Worm (Caenorhabditis elegans) whole organism, L1 larva: ENCODE results near the gene pptr-2.

Experiments used
- C04F5.9 ChIP-seq: sonication (generic microtip); optimal IDR thresholded peaks from 2 replicates; lab custom pipeline; 2016; ENCODE audit warnings: missing genetic modification characterization, missing compliant biosample characterization
- C16A3.4 ChIP-seq: fragments of 150-350 bp; optimal IDR thresholded peaks from 2 replicates; lab custom pipeline; 2014; ENCODE audit warnings: missing biosample characterization, missing genetic modification characterization
- C34B4.2 ChIP-seq: sonication (generic microtip); optimal IDR thresholded peaks from 2 replicates; lab custom pipeline; 2017; ENCODE audit warnings: mild to moderate bottlenecking, missing genetic modification characterization, missing compliant biosample characterization
- F16B12.6 ChIP-seq: fragments of 150-350 bp; optimal IDR thresholded peaks from 2 replicates; lab custom pipeline; 2014; ENCODE audit warnings: missing biosample characterization, missing genetic modification characterization
- aha-1 ChIP-seq: fragments of 150-350 bp; optimal IDR thresholded peaks from 2 replicates; lab custom pipeline; 2014; ENCODE audit warnings: missing biosample characterization, missing genetic modification characterization
- aly-2 ChIP-seq: fragments of 150-350 bp; optimal IDR thresholded peaks from 2 replicates; lab custom pipeline; 2014; ENCODE audit warnings: missing biosample characterization, missing genetic modification characterization
- ama-1 ChIP-seq: fragments of 150-350 bp; optimal IDR thresholded peaks from 2 replicates; lab custom pipeline; 2014
- ceh-63 ChIP-seq: fragments of 200-800 bp; sonication (Bioruptor generic); optimal IDR thresholded peaks from 2 replicates; lab custom pipeline; 2018; ENCODE audit warnings: mild to moderate bottlenecking, missing genetic modification characterization, missing compliant biosample characterization
- ceh-8 ChIP-seq: fragments of 200-800 bp; sonication (Bioruptor generic); optimal IDR thresholded peaks from 2 replicates; lab custom pipeline; 2018; ENCODE audit warnings: mild to moderate bottlenecking, missing genetic modification characterization, moderate library complexity, missing compliant biosample characterization
- ceh-82 ChIP-seq, 3 experiments: fragments of 150-350 bp in 1 of 3; sonication (generic microtip) in 2 of 3; optimal IDR thresholded peaks; 2 replicates each; lab custom pipeline; 2014 to 2017; ENCODE audit warnings: missing biosample characterization in 3 of 3, missing genetic modification characterization in 3 of 3
- ceh-88 ChIP-seq: fragments of 200-800 bp; sonication (Bioruptor generic); IDR thresholded peaks from 2 replicates; pipeline ENCODE4 v1.3.6; 2022; ENCODE audit warnings: missing genetic modification characterization, missing compliant biosample characterization
- ceh-90 ChIP-seq: sonication (generic microtip); optimal IDR thresholded peaks from 2 replicates; lab custom pipeline; 2016; ENCODE audit warnings: missing genetic modification characterization, missing compliant biosample characterization
- dpl-1 ChIP-seq, 3 experiments: fragments of 150-350 bp in 2 of 3; sonication (generic microtip) in 1 of 3; optimal IDR thresholded peaks; 2 replicates each; lab custom pipeline; 2014 to 2017; ENCODE audit warnings: missing biosample characterization in 3 of 3, missing genetic modification characterization in 3 of 3, missing genetic modification reagents in 3 of 3
- dsc-1 ChIP-seq: sonication (generic microtip); optimal IDR thresholded peaks from 2 replicates; lab custom pipeline; 2016; ENCODE audit warnings: mild to moderate bottlenecking, missing genetic modification characterization, missing compliant biosample characterization
- efl-3 ChIP-seq: fragments of 200-800 bp; sonication (Bioruptor generic); optimal IDR thresholded peaks from 2 replicates; lab custom pipeline; 2018; ENCODE audit warnings: mild to moderate bottlenecking, missing genetic modification characterization, missing compliant biosample characterization
- egl-27 ChIP-seq, 2 experiments: fragments of 150-350 bp in 1 of 2; sonication (generic microtip); optimal IDR thresholded peaks; 3 replicates each; lab custom pipeline; 2017 to 2018; ENCODE audit warnings: missing biosample characterization in 2 of 2, missing genetic modification characterization in 2 of 2, missing genetic modification reagents in 2 of 2
- ets-5 ChIP-seq: fragments of 200-800 bp; sonication (Bioruptor generic); IDR thresholded peaks from 2 replicates; pipeline ENCODE4 v1.3.6; 2022; ENCODE audit warnings: missing genetic modification characterization, missing compliant biosample characterization
- fkh-10 ChIP-seq: sonication (generic microtip); optimal IDR thresholded peaks from 2 replicates; lab custom pipeline; 2017; ENCODE audit warnings: missing biosample characterization, missing genetic modification reagents, missing genetic modification characterization
- fkh-4 ChIP-seq: sonication (generic microtip); optimal IDR thresholded peaks from 2 replicates; lab custom pipeline; 2016; ENCODE audit warnings: missing compliant biosample characterization, missing genetic modification characterization, borderline replicate concordance
- fkh-8 ChIP-seq: sonication (generic microtip); optimal IDR thresholded peaks from 2 replicates; lab custom pipeline; 2016; ENCODE audit warnings: mild to moderate bottlenecking, missing genetic modification characterization, missing compliant biosample characterization
- hpl-2 ChIP-seq: fragments of 150-350 bp; optimal IDR thresholded peaks from 2 replicates; lab custom pipeline; 2014; ENCODE audit warnings: missing biosample characterization, missing genetic modification reagents, missing genetic modification characterization
- irx-1 ChIP-seq: sonication (generic microtip); optimal IDR thresholded peaks from 2 replicates; lab custom pipeline; 2016; ENCODE audit warnings: missing genetic modification characterization, missing compliant biosample characterization
- isw-1 ChIP-seq: fragments of 200-800 bp; sonication (Bioruptor generic); IDR thresholded peaks from 2 replicates; pipeline ENCODE4 v1.3.6; 2022; ENCODE audit warnings: missing genetic modification characterization, missing compliant biosample characterization
- lin-14 ChIP-seq: fragments of 200-800 bp; sonication (Bioruptor generic); optimal IDR thresholded peaks from 2 replicates; lab custom pipeline; 2018; ENCODE audit warnings: mild to moderate bottlenecking, missing genetic modification characterization, moderate library complexity, missing compliant biosample characterization
- lin-15B ChIP-seq: fragments of 150-350 bp; sonication (generic microtip); optimal IDR thresholded peaks from 3 replicates; lab custom pipeline; 2014; ENCODE audit warnings: missing biosample characterization, missing genetic modification characterization
- lin-39 ChIP-seq: fragments of 150-350 bp; optimal IDR thresholded peaks from 2 replicates; lab custom pipeline; 2014; ENCODE audit warnings: missing biosample characterization, missing genetic modification reagents, missing genetic modification characterization
- lsy-2 ChIP-seq, 2 experiments: fragments of 150-350 bp; optimal IDR thresholded peaks; 2 replicates each; lab custom pipeline; 2014; ENCODE audit warnings: missing biosample characterization in 2 of 2, missing genetic modification characterization in 2 of 2
- mef-2 ChIP-seq: fragments of 150-350 bp; optimal IDR thresholded peaks from 2 replicates; lab custom pipeline; 2014; ENCODE audit warnings: missing biosample characterization, missing genetic modification characterization
- mep-1 ChIP-seq: fragments of 150-350 bp; optimal IDR thresholded peaks from 2 replicates; lab custom pipeline; 2014; ENCODE audit warnings: missing biosample characterization, missing genetic modification characterization
- nhr-11 ChIP-seq: fragments of 150-350 bp; optimal IDR thresholded peaks from 2 replicates; lab custom pipeline; 2014; ENCODE audit warnings: missing biosample characterization, missing genetic modification characterization
- nhr-12 ChIP-seq: sonication (generic microtip); optimal IDR thresholded peaks from 2 replicates; lab custom pipeline; 2017; ENCODE audit warnings: missing biosample characterization, missing genetic modification characterization
- nhr-20 ChIP-seq: sonication (generic microtip); optimal IDR thresholded peaks from 2 replicates; lab custom pipeline; 2016; ENCODE audit warnings: mild to moderate bottlenecking, missing genetic modification characterization, missing compliant biosample characterization
- nhr-28 ChIP-seq: fragments of 150-350 bp; optimal IDR thresholded peaks from 2 replicates; lab custom pipeline; 2014; ENCODE audit warnings: missing biosample characterization, missing genetic modification characterization
- nhr-77 ChIP-seq: fragments of 150-350 bp; optimal IDR thresholded peaks from 2 replicates; lab custom pipeline; 2014; ENCODE audit warnings: missing biosample characterization, missing genetic modification characterization
- nhr-85 ChIP-seq: sonication (generic microtip); peaks from one replicate; lab custom pipeline; 2016; ENCODE audit warnings: missing genetic modification characterization, inconsistent platforms, missing compliant biosample characterization
- pax-3 ChIP-seq: fragments of 200-800 bp; sonication (Bioruptor generic); optimal IDR thresholded peaks from 2 replicates; lab custom pipeline; 2018; ENCODE audit warnings: mild to moderate bottlenecking, missing genetic modification characterization, moderate library complexity, missing compliant biosample characterization
- pqm-1 ChIP-seq: sonication (generic microtip); optimal IDR thresholded peaks from 3 replicates; lab custom pipeline; 2017; ENCODE audit warnings: missing biosample characterization, missing genetic modification characterization
- rnt-1 ChIP-seq: sonication (generic microtip); optimal IDR thresholded peaks from 2 replicates; lab custom pipeline; 2016; ENCODE audit warnings: mild to moderate bottlenecking, missing genetic modification characterization, moderate library complexity, missing compliant biosample characterization
- skn-1 ChIP-seq: fragments of 150-350 bp; optimal IDR thresholded peaks from 2 replicates; lab custom pipeline; 2014; ENCODE audit warnings: missing biosample characterization, missing genetic modification characterization
- snpc-4 ChIP-seq: fragments of 150-350 bp; optimal IDR thresholded peaks from 2 replicates; lab custom pipeline; 2014; ENCODE audit warnings: missing biosample characterization, missing genetic modification characterization
- snu-23 ChIP-seq: sonication (generic microtip); optimal IDR thresholded peaks from 2 replicates; lab custom pipeline; 2016; ENCODE audit warnings: missing genetic modification characterization, missing compliant biosample characterization
- sox-4 ChIP-seq: sonication (generic microtip); optimal IDR thresholded peaks from 2 replicates; lab custom pipeline; 2016; ENCODE audit warnings: missing genetic modification characterization, missing compliant biosample characterization
- sptf-1 ChIP-seq: fragments of 150-350 bp; optimal IDR thresholded peaks from 2 replicates; lab custom pipeline; 2014; ENCODE audit warnings: missing biosample characterization, missing genetic modification characterization
- sup-37 ChIP-seq: fragments of 200-800 bp; sonication (Bioruptor generic); optimal IDR thresholded peaks from 2 replicates; lab custom pipeline; 2018; ENCODE audit warnings: mild to moderate bottlenecking, missing genetic modification characterization, missing compliant biosample characterization
- tbx-2 ChIP-seq: sonication (generic microtip); optimal IDR thresholded peaks from 2 replicates; lab custom pipeline; 2016; ENCODE audit warnings: missing genetic modification characterization, missing compliant biosample characterization
- unc-130 ChIP-seq: fragments of 150-350 bp; optimal IDR thresholded peaks from 2 replicates; lab custom pipeline; 2017; ENCODE audit warnings: missing biosample characterization, missing genetic modification characterization, inconsistent platforms
- unc-30 ChIP-seq: sonication (generic microtip); optimal IDR thresholded peaks from 2 replicates; lab custom pipeline; 2017; ENCODE audit warnings: missing biosample characterization, missing genetic modification characterization
- unc-86 ChIP-seq: sonication (generic microtip); optimal IDR thresholded peaks from 2 replicates; lab custom pipeline; 2016; ENCODE audit warnings: missing genetic modification characterization, missing compliant biosample characterization
- vab-15 ChIP-seq: sonication (generic microtip); optimal IDR thresholded peaks from 2 replicates; lab custom pipeline; 2017; ENCODE audit warnings: missing genotype, mild to moderate bottlenecking, missing genetic modification characterization, missing compliant biosample characterization
- xbp-1 ChIP-seq: sonication (generic microtip); optimal IDR thresholded peaks from 2 replicates; lab custom pipeline; 2016; ENCODE audit warnings: missing genetic modification characterization, missing compliant biosample characterization
- ztf-11 ChIP-seq, 2 experiments: sonication (generic microtip); optimal IDR thresholded peaks; 2 replicates each; lab custom pipeline; 2016 to 2017; ENCODE audit warnings: missing genetic modification characterization in 2 of 2, missing biosample characterization in 1 of 2, missing compliant biosample characterization in 1 of 2

pptr-2 gene

ce11 chrV:11040020-11040419 lies 5.3 kb upstream of the pptr-2 start, which contains the start of gene C45B11.9:
Gene C45B11.9 (plus strand): TSS chrV:11040320.
- TF ChIP-seq lin-39 (no peak), rnt-1 (no peak), aha-1 (tag; lab: Kevin White, UChicago) (no peak), ama-1 (lab: Kevin White, UChicago) (no peak), unc-130 (tag; lab: Kevin White, UChicago) (no peak), fkh-10 (GFP tag; lab: Kevin White, UChicago) (no peak), fkh-4 (tag; lab: Kevin White, UChicago) (no peak), pqm-1 (no peak), mef-2 (no peak), F16B12.6 (tag; lab: Kevin White, UChicago) (no peak)
- TF ChIP-seq, all 84 proteins: peak for 0

- TF ChIP-seq efl-3 (GFP tag; lab: Kevin White, UChicago) (no peak), aly-2 (tag; lab: Kevin White, UChicago) (peak; percentile 53), aha-1 (tag; lab: Kevin White, UChicago) (no peak), snpc-4 (peak; percentile 37), ceh-82 (tag; optimal IDR thresholded peaks at IDR 0.05; lab: Kevin White, UChicago) (peak; percentile 32 to 64 (median 59)), fkh-4 (tag; lab: Kevin White, UChicago) (peak; percentile 85), C16A3.4 (peak; percentile 96), lsy-2 (tag; optimal IDR thresholded peaks at IDR 0.05; lab: Kevin White, UChicago) (peak; percentile 73 to 91), hpl-2 (GFP tag; lab: Kevin White, UChicago) (peak; percentile 63), xbp-1 (peak; percentile 83), nhr-77 (peak; percentile 90), nhr-12 (no peak), pqm-1 (no peak), C04F5.9 (tag; lab: Kevin White, UChicago) (peak; percentile 70), ets-5 (GFP tag; lab: Robert Waterston, UW) (no peak), lin-15B (tag; lab: Kevin White, UChicago) (peak; percentile 43), ztf-11 (tag; optimal IDR thresholded peaks at IDR 0.05; lab: Kevin White, UChicago) (peak in 1 of 2 experiments; percentile 88), dsc-1 (tag; lab: Kevin White, UChicago) (peak; percentile 85), pax-3 (tag; lab: Kevin White, UChicago) (peak; percentile 94), ceh-90 (tag; lab: Kevin White, UChicago) (peak; percentile 64), ceh-63 (GFP tag; lab: Kevin White, UChicago) (peak; percentile 87), lin-14 (GFP tag; lab: Kevin White, UChicago) (peak; percentile 95), ceh-8 (GFP tag; lab: Kevin White, UChicago) (no peak), F16B12.6 (tag; lab: Kevin White, UChicago) (no peak), irx-1 (tag; lab: Kevin White, UChicago) (peak; percentile 62), dpl-1 (GFP tag; optimal IDR thresholded peaks at IDR 0.05; lab: Kevin White, UChicago) (peak; percentile 61 to 77 (median 68)), mep-1 (tag; lab: Kevin White, UChicago) (peak; percentile 71), unc-86 (tag; lab: Kevin White, UChicago) (peak; percentile 73), ceh-88 (peak; percentile 85), skn-1 (tag; lab: Kevin White, UChicago) (peak; percentile 38), egl-27 (tag; optimal IDR thresholded peaks at IDR 0.05; lab: Kevin White, UChicago) (no peak), isw-1 (peak; percentile 87), unc-30 (tag; lab: Kevin White, UChicago) (no peak), sup-37 (GFP tag; lab: Kevin White, UChicago) (no peak), nhr-28 (no peak), sox-4 (tag; lab: Kevin White, UChicago) (peak; percentile 74), C34B4.2 (tag; lab: Kevin White, UChicago) (no peak), mef-2 (no peak), nhr-85 (tag; lab: Kevin White, UChicago) (peak; percentile 94), fkh-8 (tag; lab: Kevin White, UChicago) (peak; percentile 85), sptf-1 (tag; lab: Kevin White, UChicago) (no peak), nhr-20 (tag; lab: Kevin White, UChicago) (peak; percentile 90), fkh-10 (GFP tag; lab: Kevin White, UChicago) (peak; percentile 34), snu-23 (GFP tag; lab: Kevin White, UChicago) (peak; percentile 91), nhr-11 (tag; lab: Kevin White, UChicago) (no peak), lin-39 (peak; percentile 37), tbx-2 (peak; percentile 85), vab-15 (peak; percentile 91)
Observed at ce11 chrV:11039379-11039954, 4.7 kb upstream of the pptr-2 start, which contains the start of gene pak-2. Gene pak-2 (minus strand): TSS chrV:11039429.
